Fruit fly (Drosophila melanogaster) whole organism, embryonic: ENCODE results near the gene jus.

Source experiments
- CG10543 ChIP-seq: fragments of 200-800 bp; sonication (Bioruptor generic); optimal IDR thresholded peaks from 3 replicates; lab custom pipeline; 2017; ENCODE audit warnings: missing biosample characterization, mild to moderate bottlenecking, missing genetic modification characterization, moderate library complexity
- CG10654 ChIP-seq: fragments of 200-800 bp; sonication (Bioruptor generic); optimal IDR thresholded peaks from 2 replicates; lab custom pipeline; 2016; ENCODE audit warnings: missing biosample characterization, missing genetic modification characterization
- CG11560 ChIP-seq: fragments of 200-800 bp; sonication (Bioruptor generic); IDR thresholded peaks from 3 replicates; pipeline ENCODE4 v1.3.6; 2022; ENCODE audit warnings: missing biosample characterization, missing genetic modification characterization
- CG11695 ChIP-seq: fragments of 200-800 bp; sonication (Bioruptor generic); IDR thresholded peaks from 3 replicates; pipeline ENCODE4 v1.3.6; 2022; ENCODE audit warnings: missing biosample characterization, missing genetic modification characterization
- CG12659 ChIP-seq: fragments of 200-800 bp; sonication (Bioruptor generic); optimal IDR thresholded peaks from 3 replicates; lab custom pipeline; 2017; ENCODE audit warnings: mild to moderate bottlenecking, missing biosample characterization, missing genetic modification reagents, missing genetic modification characterization
- CG15479 ChIP-seq: fragments of 200-800 bp; sonication (Bioruptor generic); optimal IDR thresholded peaks from 3 replicates; lab custom pipeline; 2019; ENCODE audit warnings: missing biosample characterization, mild to moderate bottlenecking, missing genetic modification characterization, moderate library complexity
- CG17802 ChIP-seq: fragments of 200-800 bp; sonication (Bioruptor generic); optimal IDR thresholded peaks from 2 replicates; lab custom pipeline; 2018; ENCODE audit warnings: missing biosample characterization, mild to moderate bottlenecking, missing genetic modification characterization, moderate library complexity
- CG2129 ChIP-seq: fragments of 200-800 bp; sonication (Bioruptor generic); IDR thresholded peaks from 2 replicates; pipeline ENCODE4 v1.3.6; 2022; ENCODE audit warnings: missing biosample characterization, missing genetic modification characterization; ENCODE audit not compliant: partially characterized antibody
- CG2678 ChIP-seq: fragments of 200-800 bp; sonication (Bioruptor generic); optimal IDR thresholded peaks from 3 replicates; lab custom pipeline; 2019; ENCODE audit warnings: missing biosample characterization, mild to moderate bottlenecking, missing genetic modification characterization, moderate library complexity
- CG32772 ChIP-seq: fragments of 200-800 bp; sonication (Bioruptor generic); IDR thresholded peaks from 2 replicates; pipeline ENCODE4 v1.3.6; 2022; ENCODE audit warnings: missing biosample characterization, missing genetic modification characterization
- CG34422 ChIP-seq: fragments of 200-800 bp; sonication (Bioruptor generic); IDR thresholded peaks from 3 replicates; pipeline ENCODE4 v1.3.6; 2022; ENCODE audit warnings: missing biosample characterization, missing genetic modification characterization
- CG3838 ChIP-seq: fragments of 200-800 bp; sonication (Bioruptor generic); optimal IDR thresholded peaks from 3 replicates; lab custom pipeline; 2016; ENCODE audit warnings: missing biosample characterization, missing genetic modification characterization
- CG4282 ChIP-seq: fragments of 200-800 bp; sonication (Bioruptor generic); optimal IDR thresholded peaks from 2 replicates; lab custom pipeline; 2016; ENCODE audit warnings: missing biosample characterization, missing genetic modification characterization
- CG6654 ChIP-seq: fragments of 200-800 bp; sonication (Bioruptor generic); optimal IDR thresholded peaks from 2 replicates; lab custom pipeline; 2017; ENCODE audit warnings: missing biosample characterization, mild to moderate bottlenecking, missing genetic modification characterization
- CG7928 ChIP-seq: fragments of 200-800 bp; sonication (Bioruptor generic); optimal IDR thresholded peaks from 2 replicates; lab custom pipeline; 2017; ENCODE audit warnings: missing biosample characterization, mild to moderate bottlenecking, missing genetic modification characterization
- D ChIP-seq, 2 experiments: fragments of 200-800 bp in 1 of 2; fragments of >200 bp in 1 of 2; sonication (Bioruptor generic) in 1 of 2; optimal IDR thresholded peaks; 2 replicates in 1 of 2; 3 replicates in 1 of 2; lab custom pipeline; 2017; ENCODE audit warnings: mild to moderate bottlenecking in 1 of 2, missing biosample characterization in 1 of 2, missing genetic modification characterization in 1 of 2, missing genetic modification reagents in 1 of 2
- Dip2 ChIP-seq: fragments of 200-800 bp; sonication (Bioruptor generic); IDR thresholded peaks from 2 replicates; pipeline ENCODE4 v1.3.6; 2022; ENCODE audit warnings: missing biosample characterization, missing genetic modification characterization
- H15 ChIP-seq: fragments of 200-800 bp; sonication (Bioruptor generic); IDR thresholded peaks from 3 replicates; pipeline ENCODE4 v1.3.6; 2022; ENCODE audit warnings: missing biosample characterization, missing genetic modification characterization
- HLH4C ChIP-seq: fragments of 200-800 bp; sonication (Bioruptor generic); IDR thresholded peaks from 3 replicates; pipeline ENCODE4 v1.3.6; 2022; ENCODE audit warnings: missing biosample characterization, missing genetic modification characterization; ENCODE audit not compliant: partially characterized antibody
- HLH54F ChIP-seq: fragments of 200-800 bp; sonication (Bioruptor generic); optimal IDR thresholded peaks from 3 replicates; lab custom pipeline; 2016; ENCODE audit warnings: missing biosample characterization, missing genetic modification characterization
- HmgD ChIP-seq: fragments of 200-800 bp; sonication (Bioruptor generic); optimal IDR thresholded peaks from 3 replicates; lab custom pipeline; 2016; ENCODE audit warnings: missing biosample characterization, missing genetic modification characterization
- MBD-R2 ChIP-seq: fragments of 200-800 bp; sonication (Bioruptor generic); IDR thresholded peaks from 2 replicates; pipeline ENCODE4 v1.3.6; 2022; ENCODE audit warnings: missing biosample characterization, missing genetic modification characterization
- Mrtf ChIP-seq: fragments of 200-800 bp; sonication (Bioruptor generic); IDR thresholded peaks from 3 replicates; pipeline ENCODE4 v1.3.6; 2022; ENCODE audit warnings: missing biosample characterization, missing genetic modification characterization
- Opbp ChIP-seq: fragments of 200-800 bp; sonication (Bioruptor generic); IDR thresholded peaks from 3 replicates; pipeline ENCODE4 v1.3.6; 2022; ENCODE audit warnings: missing biosample characterization, missing genetic modification characterization; ENCODE audit not compliant: partially characterized antibody
- Pdp1 ChIP-seq, 2 experiments: fragments of 200-800 bp; sonication (Bioruptor generic); optimal IDR thresholded peaks; 3 replicates each; lab custom pipeline; 2016; ENCODE audit warnings: missing biosample characterization in 2 of 2, missing genetic modification characterization in 2 of 2, mild to moderate bottlenecking in 1 of 2, moderate library complexity in 1 of 2
- Scr ChIP-seq: fragments of 200-800 bp; sonication (Bioruptor generic); IDR thresholded peaks from 2 replicates; pipeline ENCODE4 v1.3.6; 2022; ENCODE audit warnings: missing biosample characterization, missing genetic modification characterization; ENCODE audit not compliant: partially characterized antibody
- Side ChIP-seq: fragments of 200-800 bp; sonication (Bioruptor generic); optimal IDR thresholded peaks from 2 replicates; lab custom pipeline; 2016; ENCODE audit warnings: missing biosample characterization, missing genetic modification characterization
- Taf1 ChIP-seq: fragments of 200-800 bp; sonication (Bioruptor generic); IDR thresholded peaks from 2 replicates; pipeline ENCODE4 v1.3.6; 2022; ENCODE audit warnings: missing biosample characterization, missing genetic modification characterization
- Xrp1 ChIP-seq: fragments of 200-800 bp; sonication (Bioruptor generic); IDR thresholded peaks from 2 replicates; pipeline ENCODE4 v1.3.6; 2022; ENCODE audit warnings: missing biosample characterization, missing genetic modification characterization
- YL-1 ChIP-seq: fragments of 200-800 bp; sonication (Bioruptor generic); optimal IDR thresholded peaks from 3 replicates; lab custom pipeline; 2017; ENCODE audit warnings: missing biosample characterization, mild to moderate bottlenecking, missing genetic modification characterization
- ap ChIP-seq: fragments of 200-800 bp; sonication (Bioruptor generic); IDR thresholded peaks from 2 replicates; pipeline ENCODE4 v1.3.6; 2022; ENCODE audit warnings: missing biosample characterization, missing genetic modification characterization
- cato ChIP-seq: fragments of 200-800 bp; sonication (Bioruptor generic); optimal IDR thresholded peaks from 2 replicates; lab custom pipeline; 2016; ENCODE audit warnings: missing biosample characterization, missing genetic modification characterization, borderline replicate concordance
- cg ChIP-seq: fragments of 200-800 bp; sonication (Bioruptor generic); optimal IDR thresholded peaks from 3 replicates; lab custom pipeline; 2019; ENCODE audit warnings: missing biosample characterization, mild to moderate bottlenecking, missing genetic modification characterization, moderate library complexity
- dmrt11E ChIP-seq: fragments of 200-800 bp; sonication (Bioruptor generic); optimal IDR thresholded peaks from 3 replicates; lab custom pipeline; 2018; ENCODE audit warnings: missing biosample characterization, mild to moderate bottlenecking, missing genetic modification characterization, moderate library complexity
- dpn ChIP-seq, 2 experiments: fragments of 200-800 bp; sonication (Bioruptor generic); optimal IDR thresholded peaks; 3 replicates each; lab custom pipeline; 2016; ENCODE audit warnings: missing biosample characterization in 2 of 2, missing genetic modification characterization in 2 of 2
- dysf ChIP-seq: fragments of 200-800 bp; sonication (Bioruptor generic); IDR thresholded peaks from 3 replicates; pipeline ENCODE4 v1.3.6; 2022; ENCODE audit warnings: missing biosample characterization, missing genetic modification characterization
- klu ChIP-seq: fragments of 200-800 bp; sonication (Bioruptor generic); IDR thresholded peaks from 2 replicates; pipeline ENCODE4 v1.3.6; 2022; ENCODE audit warnings: missing biosample characterization, missing genetic modification characterization
- lab ChIP-seq: fragments of 200-800 bp; sonication (Bioruptor generic); optimal IDR thresholded peaks from 3 replicates; lab custom pipeline; 2017; ENCODE audit warnings: missing biosample characterization, missing genetic modification characterization, mild to moderate bottlenecking, moderate library complexity, missing genetic modification reagents
- mirr ChIP-seq: fragments of 200-800 bp; sonication (Bioruptor generic); optimal IDR thresholded peaks from 3 replicates; lab custom pipeline; 2018; ENCODE audit warnings: missing biosample characterization, mild to moderate bottlenecking, missing genetic modification characterization
- nerfin-1 ChIP-seq: fragments of 200-800 bp; sonication (Bioruptor generic); optimal IDR thresholded peaks from 3 replicates; lab custom pipeline; 2019; ENCODE audit warnings: missing biosample characterization, mild to moderate bottlenecking, missing genetic modification characterization, moderate library complexity
- nerfin-2 ChIP-seq: fragments of 200-800 bp; sonication (Bioruptor generic); IDR thresholded peaks from 2 replicates; pipeline ENCODE4 v1.3.6; 2022; ENCODE audit warnings: missing biosample characterization, missing genetic modification characterization; ENCODE audit not compliant: partially characterized antibody
- nmo ChIP-seq: fragments of 200-800 bp; sonication (Bioruptor generic); optimal IDR thresholded peaks from 2 replicates; lab custom pipeline; 2018; ENCODE audit warnings: missing biosample characterization, mild to moderate bottlenecking, missing genetic modification characterization, moderate library complexity
- pfk ChIP-seq: fragments of 200-800 bp; sonication (Bioruptor generic); optimal IDR thresholded peaks from 2 replicates; lab custom pipeline; 2018; ENCODE audit warnings: missing biosample characterization, mild to moderate bottlenecking, missing genetic modification characterization, moderate library complexity
- scrt ChIP-seq: fragments of 200-800 bp; sonication (Bioruptor generic); optimal IDR thresholded peaks from 2 replicates; lab custom pipeline; 2018; ENCODE audit warnings: missing biosample characterization, mild to moderate bottlenecking, missing genetic modification characterization, moderate library complexity
- sens ChIP-seq: fragments of 200-800 bp; sonication (Bioruptor generic); peaks from one replicate; lab custom pipeline; 2016; ENCODE audit warnings: missing biosample characterization, missing genetic modification characterization
- stwl ChIP-seq: fragments of 200-800 bp; sonication (Bioruptor generic); optimal IDR thresholded peaks from 3 replicates; lab custom pipeline; 2018; ENCODE audit warnings: missing biosample characterization, mild to moderate bottlenecking, missing genetic modification characterization, moderate library complexity
- trh ChIP-seq: fragments of 200-800 bp; sonication (Bioruptor generic); optimal IDR thresholded peaks from 2 replicates; lab custom pipeline; 2016; ENCODE audit warnings: missing biosample characterization, missing genetic modification characterization
- vnd ChIP-seq: fragments of 200-800 bp; sonication (Bioruptor generic); IDR thresholded peaks from 3 replicates; pipeline ENCODE4 v1.3.6; 2022; ENCODE audit warnings: missing biosample characterization, missing genetic modification characterization; ENCODE audit not compliant: partially characterized antibody

jus gene

DNA sequence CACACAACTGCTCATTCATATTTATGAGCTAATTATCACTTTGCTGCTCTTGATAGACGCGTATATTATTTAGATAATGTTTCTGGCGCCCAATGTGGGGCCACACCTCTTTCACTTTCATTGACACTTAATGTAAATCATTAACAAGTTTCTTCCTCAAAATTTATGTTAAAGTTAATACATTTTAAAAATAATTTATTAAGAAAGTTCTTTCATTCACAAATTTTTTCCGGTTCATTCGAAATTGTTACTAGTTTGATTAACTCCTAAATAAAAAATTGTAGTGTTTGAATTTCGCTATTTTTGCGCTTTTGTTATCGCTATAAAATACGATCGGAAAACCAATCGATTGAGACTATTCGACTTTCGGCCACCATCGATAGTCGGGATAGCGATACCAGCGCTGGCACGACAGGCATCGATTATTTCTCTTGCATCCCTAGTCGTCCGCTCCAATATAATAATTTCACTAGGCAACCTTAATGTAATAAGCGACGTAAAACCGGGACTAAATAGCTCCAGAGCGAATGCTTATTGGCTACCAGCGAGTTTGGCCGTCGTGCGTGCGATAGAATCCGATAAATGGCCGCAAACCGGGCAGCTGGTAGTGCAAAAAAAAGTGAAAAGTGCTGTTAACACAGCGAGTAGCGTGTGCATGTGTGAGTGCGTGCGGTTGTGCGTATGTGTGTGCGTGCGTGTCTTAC is 34.1 kb upstream of the jus start, which contains the start of gene Usp1 (continued):
- TF ChIP-seq dmrt11E (tag; lab: Kevin White, UChicago) (no peak), CG15479 (GFP tag; lab: Kevin White, UChicago) (no peak), CG34422 (GFP tag; lab: Robert Waterston, UW) (peak; percentile 52; the same call in 1 of the 3 replicates), Opbp (peak; percentile 96), sens (GFP tag; lab: Kevin White, UChicago) (peak; percentile 77), trh (no peak), HmgD (GFP tag; lab: Kevin White, UChicago) (peak; percentile 42), Scr (GFP tag; lab: Robert Waterston, UW) (peak; percentile 93), CG17802 (no peak), D (optimal IDR thresholded peaks at IDR 0.05; lab: Kevin White, UChicago) (peak; percentile 73), D (GFP tag; optimal IDR thresholded peaks at IDR 0.05; lab: Kevin White, UChicago) (no peak), CG11560 (tag; lab: Robert Waterston, UW) (peak; percentile 100), nerfin-1 (peak; percentile 32), CG4282 (no peak), CG10654 (GFP tag; lab: Kevin White, UChicago) (no peak), CG10543 (GFP tag; lab: Kevin White, UChicago) (no peak), CG12659 (GFP tag; lab: Kevin White, UChicago) (peak; percentile 66), nmo (GFP tag; lab: Kevin White, UChicago) (peak; percentile 62), vnd (GFP tag; lab: Robert Waterston, UW) (peak; percentile 94), HLH54F (GFP tag; lab: Kevin White, UChicago) (no peak), lab (GFP tag; lab: Kevin White, UChicago) (no peak), Taf1 (GFP tag; lab: Robert Waterston, UW) (no peak), scrt (GFP tag; lab: Kevin White, UChicago) (no peak), CG32772 (GFP tag; lab: Robert Waterston, UW) (no peak), dpn (GFP tag; optimal IDR thresholded peaks at IDR 0.05; lab: Kevin White, UChicago) (peak in 1 of 2 experiments; percentile 15), CG11695 (GFP tag; lab: Robert Waterston, UW) (no peak), CG2678 (tag; lab: Kevin White, UChicago) (no peak), cato (GFP tag; lab: Kevin White, UChicago) (no peak), HLH4C (GFP tag; lab: Robert Waterston, UW) (peak; percentile 99), CG3838 (GFP tag; lab: Kevin White, UChicago) (no peak), CG7928 (GFP tag; lab: Kevin White, UChicago) (peak; percentile 85), CG2129 (GFP tag; lab: Robert Waterston, UW) (peak; percentile 78), Xrp1 (GFP tag; lab: Robert Waterston, UW) (0 out of 2 replicates have a peak, but pooled peaks have one; percentile 8), mirr (peak; percentile 18), Pdp1 (GFP tag; optimal IDR thresholded peaks at IDR 0.05; lab: Kevin White, UChicago) (peak in 1 of 2 experiments; percentile 24), CG6654 (GFP tag; lab: Kevin White, UChicago) (no peak), H15 (GFP tag; lab: Robert Waterston, UW) (no peak), stwl (tag; lab: Kevin White, UChicago) (peak; percentile 81), nerfin-2 (GFP tag; lab: Robert Waterston, UW) (peak; percentile 96), pfk (no peak), Mrtf (GFP tag; lab: Robert Waterston, UW) (no peak), klu (GFP tag; lab: Robert Waterston, UW) (no peak), YL-1 (GFP tag; lab: Kevin White, UChicago) (peak; percentile 83), Side (peak; percentile 28), dysf (GFP tag; lab: Robert Waterston, UW) (no peak), MBD-R2 (GFP tag; lab: Robert Waterston, UW) (peak; percentile 53), Dip2 (GFP tag; lab: Robert Waterston, UW) (no peak), cg (GFP tag; lab: Kevin White, UChicago) (peak; percentile 96), ap (GFP tag; lab: Robert Waterston, UW) (no peak)
